Fruit fly (Drosophila melanogaster) whole organism, embryonic: ENCODE data around the gene Nph.

Experiments
- Atf-2 ChIP-seq: fragments of 200-800 bp; sonication (Bioruptor generic); optimal IDR thresholded peaks from 2 replicates; lab custom pipeline; 2016; ENCODE audit warnings: missing biosample characterization, missing genetic modification characterization
- BtbVII ChIP-seq: fragments of 200-800 bp; sonication (Bioruptor generic); optimal IDR thresholded peaks from 3 replicates; lab custom pipeline; 2017; ENCODE audit warnings: missing biosample characterization, mild to moderate bottlenecking, missing genetic modification characterization
- Bteb2 ChIP-seq: fragments of 200-800 bp; sonication (Bioruptor generic); optimal IDR thresholded peaks from 2 replicates; lab custom pipeline; 2016; ENCODE audit warnings: missing biosample characterization, missing genetic modification characterization
- CG10274 ChIP-seq: fragments of 200-800 bp; sonication (Bioruptor generic); optimal IDR thresholded peaks from 3 replicates; lab custom pipeline; 2017; ENCODE audit warnings: missing biosample characterization, mild to moderate bottlenecking, missing genetic modification characterization
- CG12659 ChIP-seq: fragments of 200-800 bp; sonication (Bioruptor generic); optimal IDR thresholded peaks from 3 replicates; lab custom pipeline; 2017; ENCODE audit warnings: mild to moderate bottlenecking, missing biosample characterization, missing genetic modification reagents, missing genetic modification characterization
- CG13123 ChIP-seq: fragments of 200-800 bp; sonication (Bioruptor generic); optimal IDR thresholded peaks from 2 replicates; lab custom pipeline; 2016; ENCODE audit warnings: missing biosample characterization, missing genetic modification characterization
- CG13287 ChIP-seq: fragments of 200-800 bp; sonication (Bioruptor generic); IDR thresholded peaks from 2 replicates; pipeline ENCODE4 v1.3.6; 2022; ENCODE audit warnings: missing biosample characterization, missing genetic modification characterization; ENCODE audit not compliant: partially characterized antibody
- CG15011 ChIP-seq: fragments of 200-800 bp; sonication (Bioruptor generic); optimal IDR thresholded peaks from 3 replicates; lab custom pipeline; 2018; ENCODE audit warnings: missing biosample characterization, mild to moderate bottlenecking, missing genetic modification characterization
- CG15269 ChIP-seq: fragments of 200-800 bp; sonication (Bioruptor generic); optimal IDR thresholded peaks from 2 replicates; lab custom pipeline; 2018; ENCODE audit warnings: missing biosample characterization, mild to moderate bottlenecking, missing genetic modification characterization, moderate library complexity
- CG18619 ChIP-seq: fragments of 200-800 bp; sonication (Bioruptor generic); optimal IDR thresholded peaks from 3 replicates; lab custom pipeline; 2017; ENCODE audit warnings: missing biosample characterization, mild to moderate bottlenecking, missing genetic modification characterization
- CG33557 ChIP-seq: fragments of 200-800 bp; sonication (Bioruptor generic); optimal IDR thresholded peaks from 2 replicates; lab custom pipeline; 2019; ENCODE audit warnings: missing biosample characterization, mild to moderate bottlenecking, missing genetic modification characterization, moderate library complexity
- CG42726 ChIP-seq: fragments of 200-800 bp; sonication (Bioruptor generic); IDR thresholded peaks from 2 replicates; pipeline ENCODE4 v1.3.6; 2022; ENCODE audit warnings: missing biosample characterization, missing genetic modification characterization; ENCODE audit not compliant: partially characterized antibody
- CG4360 ChIP-seq: fragments of 200-800 bp; sonication (Bioruptor generic); IDR thresholded peaks from 2 replicates; pipeline ENCODE4 v1.3.6; 2022; ENCODE audit warnings: missing biosample characterization, missing genetic modification characterization
- CG5180 ChIP-seq: fragments of 200-800 bp; sonication (Bioruptor generic); optimal IDR thresholded peaks from 3 replicates; lab custom pipeline; 2017; ENCODE audit warnings: missing biosample characterization, missing genetic modification characterization, mild to moderate bottlenecking, moderate library complexity, missing genetic modification reagents
- CG6254 ChIP-seq: fragments of 200-800 bp; sonication (Bioruptor generic); optimal IDR thresholded peaks from 3 replicates; lab custom pipeline; 2017; ENCODE audit warnings: mild to moderate bottlenecking, missing biosample characterization, missing genetic modification reagents, missing genetic modification characterization
- CG6854 ChIP-seq: fragments of 200-800 bp; sonication (Bioruptor generic); optimal IDR thresholded peaks from 3 replicates; lab custom pipeline; 2017; ENCODE audit warnings: missing biosample characterization, mild to moderate bottlenecking, missing genetic modification characterization
- CG7357 ChIP-seq: fragments of 200-800 bp; sonication (Bioruptor generic); IDR thresholded peaks from 3 replicates; pipeline ENCODE4 v1.3.6; 2022; ENCODE audit warnings: missing biosample characterization, missing genetic modification characterization
- CG9437 ChIP-seq: fragments of 200-800 bp; sonication (Bioruptor generic); optimal IDR thresholded peaks from 2 replicates; lab custom pipeline; 2018; ENCODE audit warnings: missing biosample characterization, mild to moderate bottlenecking, missing genetic modification characterization
- Deaf1 ChIP-seq: fragments of 200-800 bp; optimal IDR thresholded peaks from 3 replicates; lab custom pipeline; 2019; ENCODE audit warnings: missing biosample characterization, mild to moderate bottlenecking, missing genetic modification characterization, moderate library complexity
- Doc3 ChIP-seq: fragments of 200-800 bp; sonication (Bioruptor generic); IDR thresholded peaks from 3 replicates; pipeline ENCODE4 v1.3.6; 2022; ENCODE audit warnings: missing biosample characterization, missing genetic modification characterization; ENCODE audit not compliant: partially characterized antibody
- Mrtf ChIP-seq: fragments of 200-800 bp; sonication (Bioruptor generic); IDR thresholded peaks from 3 replicates; pipeline ENCODE4 v1.3.6; 2022; ENCODE audit warnings: missing biosample characterization, missing genetic modification characterization
- Nf-YA ChIP-seq: fragments of 200-800 bp; sonication (Bioruptor generic); IDR thresholded peaks from 2 replicates; pipeline ENCODE4 v1.3.6; 2022; ENCODE audit warnings: missing biosample characterization, missing genetic modification characterization
- Poxn ChIP-seq: fragments of 200-800 bp; sonication (Bioruptor generic); IDR thresholded peaks from 2 replicates; pipeline ENCODE4 v1.3.6; 2022; ENCODE audit warnings: missing biosample characterization, missing genetic modification characterization
- Ptx1 ChIP-seq: fragments of 200-800 bp; sonication (Bioruptor generic); IDR thresholded peaks from 2 replicates; pipeline ENCODE4 v1.3.6; 2022; ENCODE audit warnings: missing biosample characterization, missing genetic modification characterization
- Ravus ChIP-seq: fragments of 200-800 bp; sonication (Bioruptor generic); IDR thresholded peaks from 2 replicates; pipeline ENCODE4 v1.3.6; 2022; ENCODE audit warnings: missing biosample characterization, missing genetic modification characterization
- TFAM ChIP-seq: fragments of 200-800 bp; sonication (Bioruptor generic); optimal IDR thresholded peaks from 2 replicates; lab custom pipeline; 2017; ENCODE audit warnings: missing biosample characterization, missing genetic modification characterization, inconsistent platforms
- ase ChIP-seq: fragments of 200-800 bp; sonication (Bioruptor generic); IDR thresholded peaks from 3 replicates; pipeline ENCODE4 v1.3.6; 2022; ENCODE audit warnings: missing biosample characterization, missing genetic modification characterization
- bcd ChIP-seq: fragments of 200-800 bp; sonication (Bioruptor generic); optimal IDR thresholded peaks from 2 replicates; lab custom pipeline; 2017; ENCODE audit warnings: missing biosample characterization, mild to moderate bottlenecking, missing genetic modification characterization
- chn ChIP-seq: fragments of 200-800 bp; sonication (Bioruptor generic); optimal IDR thresholded peaks from 2 replicates; lab custom pipeline; 2016; ENCODE audit warnings: missing biosample characterization, missing genetic modification characterization
- croc ChIP-seq: fragments of 200-800 bp; sonication (Bioruptor generic); conservative IDR thresholded peaks from 3 replicates; pipeline ENCODE4 v1.3.6; 2022; ENCODE audit warnings: missing biosample characterization, missing genetic modification characterization
- crp ChIP-seq, 2 experiments: fragments of 200-800 bp; sonication (Bioruptor generic); optimal IDR thresholded peaks; 2 replicates in 1 of 2; 3 replicates in 1 of 2; lab custom pipeline; 2017; ENCODE audit warnings: missing biosample characterization in 2 of 2, missing genetic modification characterization in 2 of 2, mild to moderate bottlenecking in 1 of 2, moderate library complexity in 1 of 2
- dysf ChIP-seq: fragments of 200-800 bp; sonication (Bioruptor generic); IDR thresholded peaks from 3 replicates; pipeline ENCODE4 v1.3.6; 2022; ENCODE audit warnings: missing biosample characterization, missing genetic modification characterization
- fd3F ChIP-seq: fragments of 200-800 bp; sonication (Bioruptor generic); optimal IDR thresholded peaks from 2 replicates; lab custom pipeline; 2018; ENCODE audit warnings: missing biosample characterization, mild to moderate bottlenecking, missing genetic modification characterization, moderate library complexity
- inv ChIP-seq: fragments of 200-800 bp; sonication (Bioruptor generic); IDR thresholded peaks from 2 replicates; pipeline ENCODE4 v1.3.6; 2022; ENCODE audit warnings: missing biosample characterization, missing genetic modification characterization; ENCODE audit not compliant: partially characterized antibody
- jing ChIP-seq: fragments of 200-800 bp; sonication (Bioruptor generic); optimal IDR thresholded peaks from 2 replicates; lab custom pipeline; 2018; ENCODE audit warnings: missing biosample characterization, mild to moderate bottlenecking, missing genetic modification characterization
- lilli ChIP-seq: fragments of 200-800 bp; sonication (Bioruptor generic); optimal IDR thresholded peaks from 3 replicates; lab custom pipeline; 2016; ENCODE audit warnings: missing biosample characterization, missing genetic modification characterization
- lmd ChIP-seq: fragments of 200-800 bp; sonication (Bioruptor generic); IDR thresholded peaks from 2 replicates; pipeline ENCODE4 v1.3.6; 2022; ENCODE audit warnings: missing biosample characterization, missing genetic modification characterization
- nmo ChIP-seq: fragments of 200-800 bp; sonication (Bioruptor generic); optimal IDR thresholded peaks from 2 replicates; lab custom pipeline; 2018; ENCODE audit warnings: missing biosample characterization, mild to moderate bottlenecking, missing genetic modification characterization, moderate library complexity
- pan ChIP-seq, 4 experiments: fragments of >200 bp in 3 of 4; fragments of 200-800 bp in 1 of 4; sonication (Bioruptor generic) in 1 of 4; optimal IDR thresholded peaks in 3 of 4; IDR thresholded peaks in 1 of 4; 2 replicates each; pipeline versions ENCODE4 v1.3.6 to Lab custom; 2017 to 2022; ENCODE audit warnings: missing biosample characterization in 2 of 4, missing genetic modification characterization in 2 of 4, mixed read lengths in 1 of 4
- pnt ChIP-seq: fragments of 200-800 bp; sonication (Bioruptor generic); optimal IDR thresholded peaks from 3 replicates; lab custom pipeline; 2016; ENCODE audit warnings: missing biosample characterization, missing genetic modification characterization
- sc ChIP-seq, 3 experiments: fragments of >200 bp in 2 of 3; fragments of 200-800 bp in 1 of 3; sonication (Bioruptor generic) in 1 of 3; optimal IDR thresholded peaks; 2 replicates in 2 of 3; 3 replicates in 1 of 3; lab custom pipeline; 2017; ENCODE audit warnings: mild to moderate bottlenecking in 1 of 3, missing biosample characterization in 1 of 3, missing genetic modification characterization in 1 of 3, missing genetic modification reagents in 1 of 3
- scrt ChIP-seq: fragments of 200-800 bp; sonication (Bioruptor generic); optimal IDR thresholded peaks from 2 replicates; lab custom pipeline; 2018; ENCODE audit warnings: missing biosample characterization, mild to moderate bottlenecking, missing genetic modification characterization, moderate library complexity
- so ChIP-seq: fragments of 200-800 bp; sonication (Bioruptor generic); IDR thresholded peaks from 3 replicates; pipeline ENCODE4 v1.3.6; 2022; ENCODE audit warnings: missing biosample characterization, missing genetic modification characterization
- sqz ChIP-seq: fragments of 200-800 bp; sonication (Bioruptor generic); optimal IDR thresholded peaks from 3 replicates; lab custom pipeline; 2018; ENCODE audit warnings: missing biosample characterization, mild to moderate bottlenecking, missing genetic modification characterization
- tap ChIP-seq: fragments of 200-800 bp; optimal IDR thresholded peaks from 3 replicates; lab custom pipeline; 2019; ENCODE audit warnings: missing biosample characterization, mild to moderate bottlenecking, missing genetic modification characterization, moderate library complexity
- tin ChIP-seq: fragments of 200-800 bp; sonication (Bioruptor generic); optimal IDR thresholded peaks from 3 replicates; lab custom pipeline; 2016; ENCODE audit warnings: missing biosample characterization, missing genetic modification characterization
- wdn ChIP-seq: fragments of 200-800 bp; sonication (Bioruptor generic); IDR thresholded peaks from 2 replicates; pipeline ENCODE4 v1.3.6; 2022; ENCODE audit warnings: missing biosample characterization, missing genetic modification characterization
- zen2 ChIP-seq: fragments of 200-800 bp; sonication (Bioruptor generic); IDR thresholded peaks from 3 replicates; pipeline ENCODE4 v1.3.6; 2022; ENCODE audit warnings: missing biosample characterization, missing genetic modification characterization; ENCODE audit not compliant: partially characterized antibody

The Nph gene

dm6 chr3R:30014977-30015514 lies 10.4 kb upstream of the Nph start, which contains the start of gene CG7920 (continued):
- TF ChIP-seq Nf-YA (GFP tag; lab: Robert Waterston, UW) (no peak), Ravus (GFP tag; lab: Robert Waterston, UW) (no peak), zen2 (GFP tag; lab: Robert Waterston, UW) (peak; percentile 44; the same call in 1 of the 3 replicates), Ptx1 (0 out of 2 replicates have a peak, but pooled peaks have one; percentile 8), CG15011 (no peak), CG6254 (GFP tag; lab: Kevin White, UChicago) (no peak), ase (no peak), CG33557 (GFP tag; lab: Kevin White, UChicago) (no peak), CG13287 (GFP tag; lab: Robert Waterston, UW) (peak; percentile 89), CG9437 (GFP tag; lab: Kevin White, UChicago) (no peak), Deaf1 (tag; lab: Kevin White, UChicago) (peak; percentile 27), wdn (GFP tag; lab: Robert Waterston, UW) (no peak), dysf (GFP tag; lab: Robert Waterston, UW) (no peak; the same call in 2 of the 3 replicates), fd3F (GFP tag; lab: Kevin White, UChicago) (no peak), inv (GFP tag; lab: Robert Waterston, UW) (peak; percentile 46; the same call in 1 of the 2 replicates), lilli (peak; percentile 22), crp (GFP tag; optimal IDR thresholded peaks at IDR 0.05; lab: Kevin White, UChicago) (peak in 1 of 2 experiments; percentile 55), lmd (no peak), sc (optimal IDR thresholded peaks at IDR 0.05; lab: Kevin White, UChicago) (no peak), sc (GFP tag; optimal IDR thresholded peaks at IDR 0.05; lab: Kevin White, UChicago) (no peak), CG18619 (no peak), CG6854 (GFP tag; lab: Kevin White, UChicago) (peak; percentile 43), CG5180 (GFP tag; lab: Kevin White, UChicago) (no peak), jing (GFP tag; lab: Kevin White, UChicago) (no peak), CG7357 (GFP tag; lab: Robert Waterston, UW) (no peak), CG12659 (GFP tag; lab: Kevin White, UChicago) (peak; percentile 64), CG15269 (tag; lab: Kevin White, UChicago) (peak; percentile 10), TFAM (GFP tag; lab: Kevin White, UChicago) (no peak), BtbVII (GFP tag; lab: Kevin White, UChicago) (peak; percentile 48), tap (peak; percentile 11), Bteb2 (GFP tag; lab: Kevin White, UChicago) (peak; percentile 29), nmo (GFP tag; lab: Kevin White, UChicago) (peak; percentile 1), pan (optimal IDR thresholded peaks at IDR 0.05; lab: Kevin White, UChicago) (no peak), pan (GFP tag; optimal IDR thresholded peaks at IDR 0.05 in 1 of 2, IDR thresholded peaks at IDR 0.05 in 1 of 2) (no peak), bcd (GFP tag; lab: Kevin White, UChicago) (no peak), CG13123 (no peak), so (GFP tag; lab: Robert Waterston, UW) (no peak), Doc3 (GFP tag; lab: Robert Waterston, UW) (peak; percentile 81), CG4360 (no peak), croc (GFP tag; lab: Robert Waterston, UW) (no peak), tin (GFP tag; lab: Kevin White, UChicago) (peak; percentile 9), CG10274 (GFP tag; lab: Kevin White, UChicago) (peak; percentile 16), pnt (GFP tag; lab: Kevin White, UChicago) (no peak), Poxn (no peak), Mrtf (GFP tag; lab: Robert Waterston, UW) (no peak), CG42726 (GFP tag; lab: Robert Waterston, UW) (peak; percentile 46; the same call in 1 of the 2 replicates), sqz (GFP tag; lab: Kevin White, UChicago) (no peak), Atf-2 (GFP tag; lab: Kevin White, UChicago) (no peak), chn (GFP tag; lab: Kevin White, UChicago) (no peak), scrt (GFP tag; lab: Kevin White, UChicago) (peak; percentile 47)
